Fruit fly (Drosophila melanogaster) whole organism, embryonic: Measurements from ENCODE around the gene CG42824.

Experiments
- Aef1 ChIP-seq: fragments of 200-800 bp; sonication (Bioruptor generic); IDR thresholded peaks from 3 replicates; pipeline ENCODE4 v1.3.6; 2022; ENCODE audit warnings: missing biosample characterization, missing genetic modification characterization
- CG1024 ChIP-seq: fragments of 200-800 bp; sonication (Bioruptor generic); IDR thresholded peaks from 2 replicates; pipeline ENCODE4 v1.3.6; 2022; ENCODE audit warnings: missing biosample characterization, missing genetic modification characterization
- CG11093 ChIP-seq: fragments of 200-800 bp; sonication (Bioruptor generic); IDR thresholded peaks from 3 replicates; pipeline ENCODE4 v1.3.6; 2022; ENCODE audit warnings: missing biosample characterization, missing genetic modification characterization
- CG11504 ChIP-seq: fragments of 200-800 bp; sonication (Bioruptor generic); optimal IDR thresholded peaks from 3 replicates; lab custom pipeline; 2019; ENCODE audit warnings: missing biosample characterization, mild to moderate bottlenecking, missing genetic modification characterization, moderate library complexity
- CG1233 ChIP-seq: fragments of 200-800 bp; sonication (Bioruptor generic); optimal IDR thresholded peaks from 4 replicates; lab custom pipeline; 2018; ENCODE audit warnings: missing biosample characterization, mild to moderate bottlenecking, missing genetic modification characterization
- CG14441 ChIP-seq: fragments of 200-800 bp; sonication (Bioruptor generic); IDR thresholded peaks from 2 replicates; pipeline ENCODE4 v1.3.6; 2022; ENCODE audit warnings: missing biosample characterization, missing genetic modification characterization
- CG14710 ChIP-seq: fragments of 200-800 bp; sonication (Bioruptor generic); optimal IDR thresholded peaks from 3 replicates; lab custom pipeline; 2019; ENCODE audit warnings: missing biosample characterization, mild to moderate bottlenecking, missing genetic modification characterization, moderate library complexity
- CG15011 ChIP-seq: fragments of 200-800 bp; sonication (Bioruptor generic); optimal IDR thresholded peaks from 3 replicates; lab custom pipeline; 2018; ENCODE audit warnings: missing biosample characterization, mild to moderate bottlenecking, missing genetic modification characterization
- CG15514 ChIP-seq: fragments of 200-800 bp; sonication (Bioruptor generic); optimal IDR thresholded peaks from 3 replicates; lab custom pipeline; 2017; ENCODE audit warnings: missing biosample characterization, missing genetic modification characterization, mild to moderate bottlenecking, moderate library complexity, missing genetic modification reagents
- CG17361 ChIP-seq: fragments of 200-800 bp; sonication (Bioruptor generic); IDR thresholded peaks from 3 replicates; pipeline ENCODE4 v1.3.6; 2022; ENCODE audit warnings: missing biosample characterization, missing genetic modification characterization
- CG2678 ChIP-seq: fragments of 200-800 bp; sonication (Bioruptor generic); optimal IDR thresholded peaks from 3 replicates; lab custom pipeline; 2019; ENCODE audit warnings: missing biosample characterization, mild to moderate bottlenecking, missing genetic modification characterization, moderate library complexity
- CG34422 ChIP-seq: fragments of 200-800 bp; sonication (Bioruptor generic); IDR thresholded peaks from 3 replicates; pipeline ENCODE4 v1.3.6; 2022; ENCODE audit warnings: missing biosample characterization, missing genetic modification characterization
- CG5245 ChIP-seq: fragments of 200-800 bp; sonication (Bioruptor generic); optimal IDR thresholded peaks from 3 replicates; lab custom pipeline; 2016; ENCODE audit warnings: missing biosample characterization, missing genetic modification characterization
- CG5953 ChIP-seq: fragments of 200-800 bp; sonication (Bioruptor generic); IDR thresholded peaks from 2 replicates; pipeline ENCODE4 v1.3.6; 2022; ENCODE audit warnings: missing biosample characterization, missing genetic modification characterization
- CG6854 ChIP-seq: fragments of 200-800 bp; sonication (Bioruptor generic); optimal IDR thresholded peaks from 3 replicates; lab custom pipeline; 2017; ENCODE audit warnings: missing biosample characterization, mild to moderate bottlenecking, missing genetic modification characterization
- CG7556 ChIP-seq: fragments of 200-800 bp; sonication (Bioruptor generic); optimal IDR thresholded peaks from 2 replicates; lab custom pipeline; 2017; ENCODE audit warnings: missing biosample characterization, mild to moderate bottlenecking, missing genetic modification characterization
- CG9797 ChIP-seq: fragments of 200-800 bp; sonication (Bioruptor generic); optimal IDR thresholded peaks from 3 replicates; lab custom pipeline; 2018; ENCODE audit warnings: missing biosample characterization, mild to moderate bottlenecking, missing genetic modification characterization
- CoRest ChIP-seq: fragments of 200-800 bp; sonication (Bioruptor generic); optimal IDR thresholded peaks from 3 replicates; lab custom pipeline; 2018; ENCODE audit warnings: missing biosample characterization, mild to moderate bottlenecking, missing genetic modification characterization, moderate library complexity
- D ChIP-seq, 2 experiments: fragments of 200-800 bp in 1 of 2; fragments of >200 bp in 1 of 2; sonication (Bioruptor generic) in 1 of 2; optimal IDR thresholded peaks; 2 replicates in 1 of 2; 3 replicates in 1 of 2; lab custom pipeline; 2017; ENCODE audit warnings: mild to moderate bottlenecking in 1 of 2, missing biosample characterization in 1 of 2, missing genetic modification characterization in 1 of 2, missing genetic modification reagents in 1 of 2
- Dip2 ChIP-seq: fragments of 200-800 bp; sonication (Bioruptor generic); IDR thresholded peaks from 2 replicates; pipeline ENCODE4 v1.3.6; 2022; ENCODE audit warnings: missing biosample characterization, missing genetic modification characterization
- Drgx ChIP-seq: fragments of 200-800 bp; sonication (Bioruptor generic); IDR thresholded peaks from 2 replicates; pipeline ENCODE4 v1.3.6; 2022; ENCODE audit warnings: missing biosample characterization, missing genetic modification characterization
- Hey ChIP-seq: fragments of 200-800 bp; sonication (Bioruptor generic); optimal IDR thresholded peaks from 3 replicates; lab custom pipeline; 2018; ENCODE audit warnings: missing biosample characterization, mild to moderate bottlenecking, missing genetic modification characterization
- Hr51 ChIP-seq, 2 experiments: fragments of 200-800 bp; sonication (Bioruptor generic); optimal IDR thresholded peaks; 2 replicates in 1 of 2; 3 replicates in 1 of 2; lab custom pipeline; 2016 to 2018; ENCODE audit warnings: missing biosample characterization in 2 of 2, missing genetic modification characterization in 2 of 2, mild to moderate bottlenecking in 1 of 2, moderate library complexity in 1 of 2
- Lpt ChIP-seq: fragments of >200 bp; optimal IDR thresholded peaks from 2 replicates; lab custom pipeline; 2018; ENCODE audit warnings: missing biosample characterization, missing genetic modification characterization
- Meics ChIP-seq: fragments of 200-800 bp; sonication (Bioruptor generic); optimal IDR thresholded peaks from 2 replicates; lab custom pipeline; 2017; ENCODE audit warnings: missing biosample characterization, mild to moderate bottlenecking, missing genetic modification characterization
- Sox102F ChIP-seq: fragments of 200-800 bp; sonication (Bioruptor generic); optimal IDR thresholded peaks from 2 replicates; lab custom pipeline; 2018; ENCODE audit warnings: missing biosample characterization, mild to moderate bottlenecking, missing genetic modification characterization, moderate library complexity
- Trl ChIP-seq, 3 experiments: fragments of >200 bp in 2 of 3; fragments of 200-800 bp in 1 of 3; sonication (Bioruptor generic) in 1 of 3; optimal IDR thresholded peaks; 2 replicates in 1 of 3; 3 replicates in 2 of 3; lab custom pipeline; 2016 to 2017; ENCODE audit warnings: missing biosample characterization in 1 of 3, missing genetic modification characterization in 1 of 3
- bcd ChIP-seq: fragments of 200-800 bp; sonication (Bioruptor generic); optimal IDR thresholded peaks from 2 replicates; lab custom pipeline; 2017; ENCODE audit warnings: missing biosample characterization, mild to moderate bottlenecking, missing genetic modification characterization
- bsh ChIP-seq, 2 experiments: fragments of 200-800 bp; sonication (Bioruptor generic); optimal IDR thresholded peaks; 2 replicates each; lab custom pipeline; 2017 to 2018; ENCODE audit warnings: mild to moderate bottlenecking in 2 of 2, missing biosample characterization in 2 of 2, missing genetic modification characterization in 2 of 2, moderate library complexity in 1 of 2
- caup ChIP-seq: fragments of 200-800 bp; sonication (Bioruptor generic); optimal IDR thresholded peaks from 3 replicates; lab custom pipeline; 2017; ENCODE audit warnings: missing biosample characterization, mild to moderate bottlenecking, missing genetic modification characterization, moderate library complexity; ENCODE audit not compliant: severe bottlenecking
- dmrt11E ChIP-seq: fragments of 200-800 bp; sonication (Bioruptor generic); optimal IDR thresholded peaks from 3 replicates; lab custom pipeline; 2018; ENCODE audit warnings: missing biosample characterization, mild to moderate bottlenecking, missing genetic modification characterization, moderate library complexity
- dysf ChIP-seq: fragments of 200-800 bp; sonication (Bioruptor generic); IDR thresholded peaks from 3 replicates; pipeline ENCODE4 v1.3.6; 2022; ENCODE audit warnings: missing biosample characterization, missing genetic modification characterization
- eve ChIP-seq, 2 experiments: fragments of >200 bp; optimal IDR thresholded peaks; 2 replicates each; lab custom pipeline; 2017; ENCODE audit warnings: missing biosample characterization in 2 of 2, missing genetic modification characterization in 2 of 2
- nerfin-1 ChIP-seq: fragments of 200-800 bp; sonication (Bioruptor generic); optimal IDR thresholded peaks from 3 replicates; lab custom pipeline; 2019; ENCODE audit warnings: missing biosample characterization, mild to moderate bottlenecking, missing genetic modification characterization, moderate library complexity
- nmo ChIP-seq: fragments of 200-800 bp; sonication (Bioruptor generic); optimal IDR thresholded peaks from 2 replicates; lab custom pipeline; 2018; ENCODE audit warnings: missing biosample characterization, mild to moderate bottlenecking, missing genetic modification characterization, moderate library complexity
- otp ChIP-seq: fragments of 200-800 bp; sonication (Bioruptor generic); IDR thresholded peaks from 3 replicates; pipeline ENCODE4, ENCODE4 v1.3.6; 2022; ENCODE audit warnings: missing biosample characterization, missing genetic modification characterization
- pb ChIP-seq: fragments of 200-800 bp; sonication (Bioruptor generic); optimal IDR thresholded peaks from 3 replicates; lab custom pipeline; 2016; ENCODE audit warnings: missing biosample characterization, missing genetic modification characterization
- peb ChIP-seq: fragments of 200-800 bp; sonication (Bioruptor generic); IDR thresholded peaks from 2 replicates; pipeline ENCODE4 v1.3.6; 2022; ENCODE audit warnings: missing biosample characterization, missing genetic modification characterization
- pnt ChIP-seq: fragments of 200-800 bp; sonication (Bioruptor generic); optimal IDR thresholded peaks from 3 replicates; lab custom pipeline; 2016; ENCODE audit warnings: missing biosample characterization, missing genetic modification characterization
- sd ChIP-seq: fragments of 200-800 bp; sonication (Bioruptor generic); optimal IDR thresholded peaks from 3 replicates; lab custom pipeline; 2018; ENCODE audit warnings: missing biosample characterization, mild to moderate bottlenecking, missing genetic modification characterization, moderate library complexity
- sisA ChIP-seq: fragments of 200-800 bp; sonication (Bioruptor generic); IDR thresholded peaks from 2 replicates; pipeline ENCODE4 v1.3.6; 2022; ENCODE audit warnings: missing biosample characterization, missing genetic modification characterization
- tap ChIP-seq: fragments of 200-800 bp; optimal IDR thresholded peaks from 3 replicates; lab custom pipeline; 2019; ENCODE audit warnings: missing biosample characterization, mild to moderate bottlenecking, missing genetic modification characterization, moderate library complexity
- tin ChIP-seq: fragments of 200-800 bp; sonication (Bioruptor generic); optimal IDR thresholded peaks from 3 replicates; lab custom pipeline; 2016; ENCODE audit warnings: missing biosample characterization, missing genetic modification characterization
- ttk ChIP-seq: fragments of 200-800 bp; sonication (Bioruptor generic); IDR thresholded peaks from 2 replicates; pipeline ENCODE4 v2.1.2; 2022; ENCODE audit warnings: missing biosample characterization, missing genetic modification characterization
- twi ChIP-seq: fragments of 200-800 bp; optimal IDR thresholded peaks from 2 replicates; lab custom pipeline; 2019; ENCODE audit warnings: missing biosample characterization, mild to moderate bottlenecking, missing genetic modification characterization, moderate library complexity
- wek ChIP-seq: fragments of 200-800 bp; sonication (Bioruptor generic); optimal IDR thresholded peaks from 3 replicates; lab custom pipeline; 2018; ENCODE audit warnings: missing biosample characterization, mild to moderate bottlenecking, missing genetic modification characterization, moderate library complexity
- zen2 ChIP-seq: fragments of 200-800 bp; sonication (Bioruptor generic); IDR thresholded peaks from 3 replicates; pipeline ENCODE4 v1.3.6; 2022; ENCODE audit warnings: missing biosample characterization, missing genetic modification characterization; ENCODE audit not compliant: partially characterized antibody
- zf30C ChIP-seq: fragments of 200-800 bp; sonication (Bioruptor generic); optimal IDR thresholded peaks from 3 replicates; lab custom pipeline; 2018; ENCODE audit warnings: missing biosample characterization, mild to moderate bottlenecking, missing genetic modification characterization

The CG42824 gene

DNA sequence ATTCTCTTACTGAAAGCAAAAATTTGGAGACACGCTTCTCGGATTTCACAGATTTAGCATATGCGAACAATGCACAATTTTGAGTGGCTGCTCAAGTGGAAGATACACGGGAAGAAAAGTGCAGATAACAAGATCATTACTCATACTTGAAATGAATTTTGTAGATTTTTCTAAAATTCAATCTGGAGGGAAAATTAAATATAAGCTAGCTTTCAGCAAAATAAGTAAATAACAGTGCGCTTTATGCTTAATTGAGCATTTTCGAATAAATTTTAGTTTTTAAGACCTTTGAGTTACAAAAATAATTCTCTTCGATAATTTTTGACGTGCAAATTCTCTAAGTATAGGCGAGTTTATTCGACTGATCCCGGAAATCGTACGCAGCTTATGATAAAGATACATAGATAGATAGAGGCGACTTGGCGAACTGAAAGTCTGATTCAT, 5.6 kb downstream of the CG42824 start (continued):
- TF ChIP-seq CG15011 (GFP tag; lab: Kevin White, UChicago), result peak; percentile 22
- peak; percentile 3 for TF ChIP-seq Sox102F (GFP tag; lab: Kevin White, UChicago)
- TF ChIP-seq CG14441 (GFP tag; lab: Robert Waterston, UW), result peak; percentile 38; the same call in 1 of the 2 replicates
- no peak for TF ChIP-seq Dip2
- peak; percentile 53 for TF ChIP-seq CG14710 (tag; lab: Kevin White, UChicago)
- peak; percentile 3 for TF ChIP-seq CoRest (tag; lab: Kevin White, UChicago)
- TF ChIP-seq CG7556 (GFP tag; lab: Kevin White, UChicago), result peak; percentile 0
- TF ChIP-seq pnt (GFP tag; lab: Kevin White, UChicago), result peak; percentile 60
- peak; percentile 36 for TF ChIP-seq CG5245 (GFP tag; lab: Kevin White, UChicago)
- peak; percentile 59 for TF ChIP-seq CG1233 (GFP tag; lab: Kevin White, UChicago)
- no peak for TF ChIP-seq wek (GFP tag; lab: Kevin White, UChicago)
- TF ChIP-seq Aef1 (GFP tag; lab: Robert Waterston, UW), result peak; percentile 25; the same call in 2 of the 3 replicates
- no peak for TF ChIP-seq zen2 (GFP tag; lab: Robert Waterston, UW)
- peak; percentile 4 for TF ChIP-seq caup (GFP tag; lab: Kevin White, UChicago)
- TF ChIP-seq CG11504 (tag; lab: Kevin White, UChicago), result peak; percentile 80
- peak; percentile 50 for TF ChIP-seq Meics (GFP tag; lab: Kevin White, UChicago)
- TF ChIP-seq otp (GFP tag; lab: Robert Waterston, UW), result no peak
- TF ChIP-seq Lpt, result no peak
- peak; percentile 79 for TF ChIP-seq twi (tag; lab: Kevin White, UChicago)
- peak; percentile 49 for TF ChIP-seq nerfin-1 (tag; lab: Kevin White, UChicago)
- peak; percentile 41 for TF ChIP-seq pb (GFP tag; lab: Kevin White, UChicago)
- peak; percentile 16; the same call in 1 of the 2 replicates for TF ChIP-seq ttk (GFP tag; lab: Robert Waterston, UW)
- peak in 1 of 2 experiments; percentile 22 for TF ChIP-seq Hr51 (GFP tag; optimal IDR thresholded peaks at IDR 0.05; lab: Kevin White, UChicago)
- TF ChIP-seq Drgx, result peak; percentile 60
- TF ChIP-seq nmo (GFP tag; lab: Kevin White, UChicago), result peak; percentile 73
- TF ChIP-seq CG5953, result no peak
- no peak for TF ChIP-seq bsh (GFP tag; optimal IDR thresholded peaks at IDR 0.05; lab: Kevin White, UChicago)
- peak; percentile 24; the same call in 1 of the 3 replicates for TF ChIP-seq CG34422 (GFP tag; lab: Robert Waterston, UW)
- peak; percentile 55; the same call in 2 of the 3 replicates for TF ChIP-seq dysf (GFP tag; lab: Robert Waterston, UW)
- TF ChIP-seq tap (tag; lab: Kevin White, UChicago), result peak; percentile 17
- peak; percentile 46; the same call in 1 of the 2 replicates for TF ChIP-seq sisA (GFP tag; lab: Robert Waterston, UW)
- TF ChIP-seq tin, result peak; percentile 57
- peak; percentile 49 for TF ChIP-seq CG2678 (tag; lab: Kevin White, UChicago)
- no peak for TF ChIP-seq CG11093
- peak in 1 of 2 experiments; percentile 61 for TF ChIP-seq eve (GFP tag; optimal IDR thresholded peaks at IDR 0.05; lab: Kevin White, UChicago)
- no peak for TF ChIP-seq D (optimal IDR thresholded peaks at IDR 0.05; lab: Kevin White, UChicago)
- TF ChIP-seq D (GFP tag; optimal IDR thresholded peaks at IDR 0.05; lab: Kevin White, UChicago), result peak; percentile 67
- no peak for TF ChIP-seq peb (GFP tag; lab: Robert Waterston, UW)
- TF ChIP-seq Trl (optimal IDR thresholded peaks at IDR 0.05; lab: Kevin White, UChicago), result no peak
- TF ChIP-seq Trl (GFP tag; optimal IDR thresholded peaks at IDR 0.05; lab: Kevin White, UChicago), result peak; percentile 34
- peak; percentile 35 for TF ChIP-seq CG15514 (GFP tag; lab: Kevin White, UChicago)
- peak; percentile 39; the same call in 2 of the 3 replicates for TF ChIP-seq CG17361
- peak; percentile 17 for TF ChIP-seq CG6854 (GFP tag; lab: Kevin White, UChicago)
- peak; percentile 45 for TF ChIP-seq bcd
- peak; percentile 61 for TF ChIP-seq zf30C (GFP tag; lab: Kevin White, UChicago)
- peak; percentile 5 for TF ChIP-seq dmrt11E (tag; lab: Kevin White, UChicago)
- TF ChIP-seq sd (tag; lab: Kevin White, UChicago), result no peak
- no peak for TF ChIP-seq CG9797
- TF ChIP-seq Hey (tag; lab: Kevin White, UChicago), result no peak
- 0 out of 2 replicates have a peak, but pooled peaks have one; percentile 17 for TF ChIP-seq CG1024 (GFP tag; lab: Robert Waterston, UW)
